Fruit fly (Drosophila melanogaster) whole organism, wandering third instar larva: ENCODE measurements around the gene CG17272.
A peak's percentile ranks its signal among the peaks of the same experiment; 100 is the strongest.

Experiments
- Abd-B ChIP-seq: fragments of >200 bp; optimal IDR thresholded peaks from 2 replicates; lab custom pipeline; 2017; ENCODE audit warnings: missing biosample characterization, missing genetic modification characterization
- CG32264 ChIP-seq: fragments of 200-800 bp; sonication (Bioruptor generic); optimal IDR thresholded peaks from 2 replicates; lab custom pipeline; 2016; ENCODE audit warnings: missing biosample characterization, missing genetic modification characterization
- CG9705 ChIP-seq: fragments of 200-800 bp; sonication (Bioruptor generic); optimal IDR thresholded peaks from 2 replicates; lab custom pipeline; 2018; ENCODE audit warnings: missing biosample characterization, mild to moderate bottlenecking, missing genetic modification characterization
- CrebA ChIP-seq: fragments of 200-800 bp; sonication (Bioruptor generic); optimal IDR thresholded peaks from 2 replicates; lab custom pipeline; 2016; ENCODE audit warnings: missing biosample characterization, mild to moderate bottlenecking, missing genetic modification characterization, borderline replicate concordance
- Dfd ChIP-seq: fragments of >200 bp; optimal IDR thresholded peaks from 2 replicates; lab custom pipeline; 2017; ENCODE audit warnings: missing biosample characterization, missing genetic modification characterization
- Dif ChIP-seq: fragments of 200-275, 200-300 bp; sonication (Bioruptor generic); optimal IDR thresholded peaks from 2 replicates; lab custom pipeline; 2018; ENCODE audit warnings: missing biosample characterization, missing genetic modification characterization; ENCODE audit not compliant: partially characterized antibody
- GATAd ChIP-seq: sonication (Bioruptor generic); optimal IDR thresholded peaks from 2 replicates; lab custom pipeline; 2016; ENCODE audit warnings: missing biosample characterization, missing genetic modification characterization
- HLH106 ChIP-seq: fragments of 200-800 bp; optimal IDR thresholded peaks from 3 replicates; lab custom pipeline; 2019; ENCODE audit warnings: missing biosample characterization, mild to moderate bottlenecking, missing genetic modification characterization, moderate library complexity
- Hnf4 ChIP-seq: fragments of 200-800 bp; sonication (Bioruptor generic); optimal IDR thresholded peaks from 2 replicates; lab custom pipeline; 2016; ENCODE audit warnings: missing biosample characterization, mild to moderate bottlenecking, missing genetic modification characterization
- Hr78 ChIP-seq: fragments of >200 bp; optimal IDR thresholded peaks from 2 replicates; lab custom pipeline; 2017; ENCODE audit warnings: missing biosample characterization, missing genetic modification characterization
- Hr83 ChIP-seq: fragments of 200-300 bp; sonication (Bioruptor generic); optimal IDR thresholded peaks from 2 replicates; lab custom pipeline; 2016; ENCODE audit warnings: missing biosample characterization, mild to moderate bottlenecking, missing genetic modification characterization, moderate library complexity; ENCODE audit not compliant: poor library complexity, severe bottlenecking
- Jra ChIP-seq: sonication (Bioruptor generic); optimal IDR thresholded peaks from 2 replicates; lab custom pipeline; 2016; ENCODE audit warnings: missing biosample characterization, missing genetic modification characterization
- Mio ChIP-seq: sonication (Bioruptor generic); optimal IDR thresholded peaks from 2 replicates; lab custom pipeline; 2016; ENCODE audit warnings: missing biosample characterization, missing genetic modification characterization
- N ChIP-seq: fragments of >200 bp; optimal IDR thresholded peaks from 2 replicates; lab custom pipeline; 2018; ENCODE audit warnings: missing biosample characterization, missing external identifiers, missing genetic modification characterization
- OdsH ChIP-seq: fragments of 200-800 bp; sonication (Bioruptor generic); optimal IDR thresholded peaks from 2 replicates; lab custom pipeline; 2016; ENCODE audit warnings: missing biosample characterization, mild to moderate bottlenecking, missing genetic modification characterization
- Rel ChIP-seq, 2 experiments: fragments of 200-800 bp; sonication (Bioruptor generic) in 1 of 2; optimal IDR thresholded peaks; 2 replicates in 1 of 2; 3 replicates in 1 of 2; lab custom pipeline; 2016 to 2019; ENCODE audit warnings: mild to moderate bottlenecking in 2 of 2, missing biosample characterization in 2 of 2, missing genetic modification characterization in 2 of 2, moderate library complexity in 1 of 2
- Sp1 ChIP-seq: fragments of 200-800 bp; sonication (Bioruptor generic); optimal IDR thresholded peaks from 3 replicates; lab custom pipeline; 2019; ENCODE audit warnings: missing biosample characterization, mild to moderate bottlenecking, missing genetic modification characterization, moderate library complexity
- br ChIP-seq: fragments of 200-800 bp; sonication (Bioruptor generic); optimal IDR thresholded peaks from 2 replicates; lab custom pipeline; 2016; ENCODE audit warnings: missing biosample characterization, missing genetic modification characterization
- brk ChIP-seq: fragments of 200-800 bp; sonication (Bioruptor generic); optimal IDR thresholded peaks from 2 replicates; lab custom pipeline; 2016; ENCODE audit warnings: missing biosample characterization, mild to moderate bottlenecking, missing genetic modification characterization
- dl ChIP-seq, 2 experiments: fragments of 175-275, 200-275 bp in 1 of 2; fragments of 200-275 bp in 1 of 2; sonication (Bioruptor generic); optimal IDR thresholded peaks; lab custom pipeline; 2018; ENCODE audit warnings: mild to moderate bottlenecking in 2 of 2, missing biosample characterization in 2 of 2, missing genetic modification characterization in 2 of 2, moderate library complexity in 2 of 2; ENCODE audit not compliant: partially characterized antibody in 2 of 2, insufficient read depth in 1 of 2
- dmrt93B ChIP-seq: fragments of 200-800 bp; sonication (Bioruptor generic); optimal IDR thresholded peaks from 2 replicates; lab custom pipeline; 2018; ENCODE audit warnings: missing biosample characterization, mild to moderate bottlenecking, missing genetic modification characterization
- dsf ChIP-seq: sonication (Bioruptor generic); optimal IDR thresholded peaks from 2 replicates; lab custom pipeline; 2016; ENCODE audit warnings: missing biosample characterization, missing genetic modification characterization, borderline replicate concordance
- ey ChIP-seq: fragments of 200-800 bp; sonication (Bioruptor generic); optimal IDR thresholded peaks from 2 replicates; lab custom pipeline; 2016; ENCODE audit warnings: missing biosample characterization, missing genetic modification characterization
- foxo ChIP-seq, 2 experiments: fragments of 200-800 bp; sonication (Bioruptor generic); optimal IDR thresholded peaks; 2 replicates in 1 of 2; 3 replicates in 1 of 2; lab custom pipeline; 2016 to 2017; ENCODE audit warnings: missing biosample characterization in 2 of 2, missing genetic modification characterization in 2 of 2
- fru ChIP-seq: fragments of 200-800 bp; sonication (Bioruptor generic); optimal IDR thresholded peaks from 3 replicates; lab custom pipeline; 2016; ENCODE audit warnings: missing biosample characterization, mild to moderate bottlenecking, missing genetic modification characterization
- h ChIP-seq: fragments of 200-800 bp; sonication (Bioruptor generic); optimal IDR thresholded peaks from 3 replicates; lab custom pipeline; 2016; ENCODE audit warnings: missing biosample characterization, mild to moderate bottlenecking, missing genetic modification characterization
- jim ChIP-seq: fragments of 175-275, 200-325 bp; sonication (Bioruptor generic); optimal IDR thresholded peaks from 2 replicates; lab custom pipeline; 2016; ENCODE audit warnings: missing biosample characterization, mild to moderate bottlenecking, missing genetic modification characterization
- lola ChIP-seq: fragments of >200 bp; optimal IDR thresholded peaks from 2 replicates; lab custom pipeline; 2017; ENCODE audit warnings: missing biosample characterization, missing genetic modification characterization
- pan ChIP-seq: fragments of >200 bp; optimal IDR thresholded peaks from 2 replicates; lab custom pipeline; 2017
- psq ChIP-seq: fragments of 200-800 bp; sonication (Bioruptor generic); optimal IDR thresholded peaks from 3 replicates; lab custom pipeline; 2017; ENCODE audit warnings: missing biosample characterization, mild to moderate bottlenecking, missing genetic modification characterization, moderate library complexity
- rgr ChIP-seq: fragments of 200-800 bp; sonication (Bioruptor generic); optimal IDR thresholded peaks from 3 replicates; lab custom pipeline; 2016; ENCODE audit warnings: missing biosample characterization, mild to moderate bottlenecking, missing genetic modification characterization
- sage ChIP-seq: fragments of 200-800 bp; sonication (Bioruptor generic); optimal IDR thresholded peaks from 2 replicates; lab custom pipeline; 2016; ENCODE audit warnings: missing biosample characterization, mild to moderate bottlenecking, missing genetic modification characterization
- sv ChIP-seq: fragments of 200-800 bp; sonication (Bioruptor generic); optimal IDR thresholded peaks from 3 replicates; lab custom pipeline; 2016; ENCODE audit warnings: missing biosample characterization, missing genetic modification characterization
- tai ChIP-seq: sonication (Bioruptor generic); optimal IDR thresholded peaks from 2 replicates; lab custom pipeline; 2016; ENCODE audit warnings: missing biosample characterization, missing genetic modification characterization
- usp ChIP-seq: fragments of >200 bp; optimal IDR thresholded peaks from 2 replicates; lab custom pipeline; 2017; ENCODE audit warnings: missing biosample characterization, missing genetic modification characterization
- woc ChIP-seq: sonication (Bioruptor generic); optimal IDR thresholded peaks from 2 replicates; lab custom pipeline; 2016; ENCODE audit warnings: missing biosample characterization, mild to moderate bottlenecking, missing genetic modification characterization

Gene CG17272

dm6 chr3R:20832689-20833524 is 8.9 kb upstream of the CG17272 start, which contains the start of gene Synd (continued):
- no peak for TF ChIP-seq dl (GFP tag; optimal IDR thresholded peaks at IDR 0.05; lab: Kevin White, UChicago; ENCODE audit: insufficient read depth in 1 of 2, partially characterized antibody in 2 of 2)
- TF ChIP-seq dmrt93B (GFP tag; lab: Kevin White, UChicago) = no peak

dm6 chr3R:20830963-20831362 is 6.9 kb upstream of the CG17272 start, which contains the start of gene CG31223:
Gene CG31223 (plus strand): TSS chr3R:20831127.
- TF ChIP-seq sage (peak; percentile 2), jim (GFP tag; lab: Kevin White, UChicago) (no peak), fru (GFP tag; lab: Kevin White, UChicago) (no peak)

- TF ChIP-seq Hr78 = no peak
- peak; percentile 14 for TF ChIP-seq h (GFP tag; lab: Kevin White, UChicago)
- TF ChIP-seq fru (GFP tag; lab: Kevin White, UChicago) = peak; percentile 20
- peak; percentile 59 for TF ChIP-seq Hr83
- TF ChIP-seq Rel (GFP tag; optimal IDR thresholded peaks at IDR 0.05; lab: Kevin White, UChicago) = no peak
- TF ChIP-seq Rel (tag; optimal IDR thresholded peaks at IDR 0.05; lab: Kevin White, UChicago) = peak; percentile 55
- TF ChIP-seq CG9705 (GFP tag; lab: Kevin White, UChicago) = no peak
- no peak for TF ChIP-seq jim (GFP tag; lab: Kevin White, UChicago)
- TF ChIP-seq dsf = no peak
- TF ChIP-seq Dif (GFP tag; lab: Kevin White, UChicago) = peak; percentile 9
- TF ChIP-seq HLH106 = peak; percentile 42
- peak; percentile 41 for TF ChIP-seq Sp1 (GFP tag; lab: Kevin White, UChicago)
- TF ChIP-seq sage = no peak
- peak; percentile 9 for TF ChIP-seq rgr (GFP tag; lab: Kevin White, UChicago)
- TF ChIP-seq dl (GFP tag; optimal IDR thresholded peaks at IDR 0.05; lab: Kevin White, UChicago; ENCODE audit: insufficient read depth in 1 of 2, partially characterized antibody in 2 of 2) = peak in 1 of 2 experiments; percentile 1
- TF ChIP-seq foxo (GFP tag; optimal IDR thresholded peaks at IDR 0.05; lab: Kevin White, UChicago) = peak in 1 of 2 experiments; percentile 9
These were observed 6.2 kb upstream of the CG17272 start, which contains the start of gene Adss for dm6 chr3R:20830153-20830695. Gene Adss (minus strand): TSS chr3R:20830580.

- TF ChIP-seq dmrt93B (GFP tag; lab: Kevin White, UChicago) (no peak), dl (GFP tag; optimal IDR thresholded peaks at IDR 0.05; lab: Kevin White, UChicago; ENCODE audit: insufficient read depth in 1 of 2, partially characterized antibody in 2 of 2) (peak; percentile 20 to 57), Sp1 (GFP tag; lab: Kevin White, UChicago) (no peak), Jra (GFP tag; lab: Kevin White, UChicago) (peak; percentile 19), N (peak; percentile 80), br (GFP tag; lab: Kevin White, UChicago) (peak; percentile 70), psq (GFP tag; lab: Kevin White, UChicago) (peak; percentile 22), HLH106 (peak; percentile 14), Dif (GFP tag; lab: Kevin White, UChicago) (peak; percentile 45), sage (no peak), tai (GFP tag; lab: Kevin White, UChicago) (no peak), CG9705 (GFP tag; lab: Kevin White, UChicago) (no peak), fru (GFP tag; lab: Kevin White, UChicago) (no peak), Hr78 (no peak), pan (lab: Kevin White, UChicago) (no peak), usp (GFP tag; lab: Kevin White, UChicago) (no peak), rgr (GFP tag; lab: Kevin White, UChicago) (peak; percentile 22), sv (GFP tag; lab: Kevin White, UChicago) (no peak), woc (GFP tag; lab: Kevin White, UChicago) (peak; percentile 79), h (GFP tag; lab: Kevin White, UChicago) (peak; percentile 39), lola (no peak), Hr83 (peak; percentile 87), brk (GFP tag; lab: Kevin White, UChicago) (no peak), Hnf4 (GFP tag; lab: Kevin White, UChicago) (no peak), GATAd (no peak), dsf (no peak), CrebA (GFP tag; lab: Kevin White, UChicago) (no peak), Abd-B (GFP tag; lab: Kevin White, UChicago) (no peak), foxo (GFP tag; optimal IDR thresholded peaks at IDR 0.05; lab: Kevin White, UChicago) (peak in 1 of 2 experiments; percentile 1), jim (GFP tag; lab: Kevin White, UChicago) (no peak), CG32264 (GFP tag; lab: Kevin White, UChicago) (no peak), Mio (no peak), Dfd (GFP tag; lab: Kevin White, UChicago) (no peak), Rel (GFP tag; optimal IDR thresholded peaks at IDR 0.05; lab: Kevin White, UChicago) (peak; percentile 48), Rel (tag; optimal IDR thresholded peaks at IDR 0.05; lab: Kevin White, UChicago) (peak; percentile 90), OdsH (no peak), ey (no peak)
These were observed 5.5 kb upstream of the CG17272 start for dm6 chr3R:20829416-20830131.
